Fruit fly (Drosophila melanogaster) whole organism: ENCODE results near the gene barr.

Experiments
- psq ChIP-seq: fragments of >200 bp; optimal IDR thresholded peaks from 2 replicates; lab custom pipeline; 2017
- usp ChIP-seq: fragments of >200 bp; optimal IDR thresholded peaks from 2 replicates; lab custom pipeline; 2017; ENCODE audit warnings: missing biosample characterization, missing genetic modification characterization, mixed read lengths

DNA sequence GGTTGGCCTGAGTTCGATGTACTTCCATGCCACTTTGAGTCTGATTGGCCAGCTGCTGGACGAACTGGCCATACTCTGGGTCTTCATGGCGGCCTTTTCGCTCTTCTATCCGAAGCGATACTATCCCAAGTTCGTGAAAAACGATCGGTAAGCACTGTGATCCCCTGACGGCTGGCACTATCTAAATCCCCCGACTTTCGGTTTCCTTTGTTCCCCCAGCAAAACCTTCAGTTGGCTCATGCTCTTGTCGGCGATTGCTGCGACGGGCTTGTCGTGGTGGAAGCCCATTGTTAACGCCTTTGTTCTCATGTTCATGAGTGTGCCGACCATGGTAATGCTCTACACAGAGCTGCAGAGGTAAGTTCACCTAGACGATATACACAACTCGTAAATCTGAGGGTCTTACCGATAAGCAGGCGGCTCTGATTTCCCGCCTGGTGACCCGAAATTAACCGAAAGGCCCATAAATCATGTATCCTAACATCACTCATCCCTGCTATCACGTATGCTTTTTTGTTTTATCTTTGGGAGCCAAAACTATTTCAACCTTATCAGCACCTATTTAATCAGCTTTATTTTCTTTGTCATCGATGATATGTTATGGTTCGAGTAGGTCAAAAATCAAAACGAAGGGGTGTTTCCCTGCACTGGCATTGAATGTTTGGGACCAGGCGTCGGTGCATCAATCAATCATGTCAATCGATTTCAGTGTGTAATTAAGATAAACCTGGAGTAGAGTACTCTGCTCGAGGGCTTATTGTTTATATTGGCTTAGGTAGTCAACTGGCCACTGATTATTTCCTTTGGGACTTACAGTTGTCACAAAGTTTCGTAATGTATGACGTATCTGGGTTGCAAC lies 8.2 kb upstream of the barr start:
- no peak for TF ChIP-seq usp (GFP tag; lab: Kevin White, UChicago)
- no peak for TF ChIP-seq psq
